Worm (Caenorhabditis elegans): ENCODE data around the gene F35A5.5.

ce11 chrX:3797882-3798281 lies 2.3 kb upstream of the F35A5.5 start, which contains the start of gene abu-10:
- TF ChIP-seq lsy-2 (tag; optimal IDR thresholded peaks at IDR 0.05) (no peak), aly-2 (tag; optimal IDR thresholded peaks at IDR 0.05) (no peak), zag-1 (tag; optimal IDR thresholded peaks at IDR 0.05) (no peak), fkh-10 (GFP tag; optimal IDR thresholded peaks at IDR 0.05) (no peak), fkh-4 (tag; optimal IDR thresholded peaks at IDR 0.05; ENCODE audit: borderline replicate concordance) (no peak)

Data from whole organism, L1 larva.